Fruit fly (Drosophila melanogaster): Measurements from ENCODE around the gene Hcf.

Hcf gene

DNA sequence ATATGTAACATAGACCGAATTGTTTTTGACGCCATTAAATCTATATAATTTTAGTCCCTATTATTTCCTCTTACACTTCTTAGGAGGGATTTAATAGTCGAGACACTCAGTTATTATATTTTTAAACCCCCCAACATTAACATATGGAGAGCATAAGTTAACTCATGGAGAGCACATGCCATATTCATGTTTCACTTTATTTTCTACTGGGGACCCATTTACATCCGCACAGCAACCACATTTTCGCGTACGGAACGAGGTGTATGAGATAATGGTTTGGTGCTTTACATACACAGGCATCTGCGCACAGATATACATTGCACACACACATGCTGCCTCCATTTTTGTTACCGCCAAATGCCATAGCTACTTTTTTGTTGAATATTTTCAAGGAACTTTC is 51.8 kb downstream of the Hcf start:
- TF ChIP-seq Sin3A (optimal IDR thresholded peaks at IDR 0.05) = no peak
- no peak for TF ChIP-seq psq (optimal IDR thresholded peaks at IDR 0.05)

DNA sequence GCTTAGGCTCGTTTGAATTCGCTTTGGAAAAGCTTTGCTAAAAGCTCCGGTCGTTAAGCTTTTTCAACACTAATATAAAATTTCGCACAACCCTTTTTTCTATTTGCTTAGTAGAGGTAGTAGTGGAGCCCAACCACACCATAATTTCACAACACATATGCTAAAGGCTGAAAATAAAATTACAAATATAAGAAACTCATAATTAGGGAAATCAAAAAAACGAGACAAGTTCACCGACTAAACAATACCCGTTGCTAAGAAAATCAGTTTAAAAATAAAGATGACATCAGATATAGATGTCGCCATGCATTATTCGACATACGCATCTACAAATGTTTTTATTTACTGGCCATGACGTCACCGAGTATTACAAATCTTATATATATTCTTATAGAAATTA is 56.5 kb downstream of the Hcf start:
- TF ChIP-seq psq (optimal IDR thresholded peaks at IDR 0.05) = no peak
- no peak for TF ChIP-seq ttk (optimal IDR thresholded peaks at IDR 0.05)
- no peak for TF ChIP-seq insv (optimal IDR thresholded peaks at IDR 0.05)
- TF ChIP-seq Myc (optimal IDR thresholded peaks at IDR 0.05) = no peak
- TF ChIP-seq h (optimal IDR thresholded peaks at IDR 0.05) = no peak

dm6 chr4:418701-419100 is 59.0 kb downstream of the Hcf start:
- no peak for TF ChIP-seq Sin3A (optimal IDR thresholded peaks at IDR 0.05)
- no peak for TF ChIP-seq psq (optimal IDR thresholded peaks at IDR 0.05)
- no peak for TF ChIP-seq ttk (optimal IDR thresholded peaks at IDR 0.05)
- TF ChIP-seq insv (optimal IDR thresholded peaks at IDR 0.05) = no peak
- TF ChIP-seq Myc (optimal IDR thresholded peaks at IDR 0.05) = no peak
- no peak for TF ChIP-seq h (optimal IDR thresholded peaks at IDR 0.05)

DNA sequence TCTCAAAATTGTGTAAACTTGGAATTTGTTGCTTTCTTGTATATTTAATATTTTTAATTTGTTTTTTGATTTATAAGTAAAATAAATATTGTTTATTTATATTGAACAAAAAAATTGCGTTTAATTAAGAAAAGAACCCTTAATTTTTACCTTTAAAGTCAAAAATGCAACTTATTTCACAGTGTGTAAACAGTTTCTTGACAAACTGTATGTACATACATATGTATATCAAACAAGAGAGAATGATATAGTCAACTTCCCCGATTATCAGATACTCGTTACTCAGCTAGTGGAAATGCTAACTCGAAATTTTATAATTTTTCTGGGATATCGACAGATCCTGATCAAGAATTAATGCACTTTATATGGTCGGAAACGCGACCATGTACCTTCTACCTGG is 61.3 kb downstream of the Hcf start:
- TF ChIP-seq psq (optimal IDR thresholded peaks at IDR 0.05) (no peak), ttk (optimal IDR thresholded peaks at IDR 0.05) (no peak), insv (optimal IDR thresholded peaks at IDR 0.05) (no peak), Sin3A (optimal IDR thresholded peaks at IDR 0.05) (no peak), h (optimal IDR thresholded peaks at IDR 0.05) (no peak), Myc (optimal IDR thresholded peaks at IDR 0.05) (no peak)

- TF ChIP-seq ttk (optimal IDR thresholded peaks at IDR 0.05) (no peak), insv (optimal IDR thresholded peaks at IDR 0.05) (no peak), Sin3A (optimal IDR thresholded peaks at IDR 0.05) (no peak), psq (optimal IDR thresholded peaks at IDR 0.05) (no peak), h (optimal IDR thresholded peaks at IDR 0.05) (no peak), Myc (optimal IDR thresholded peaks at IDR 0.05) (no peak)
Measured at dm6 chr4:421772-422171, 62.0 kb downstream of the Hcf start.

DNA sequence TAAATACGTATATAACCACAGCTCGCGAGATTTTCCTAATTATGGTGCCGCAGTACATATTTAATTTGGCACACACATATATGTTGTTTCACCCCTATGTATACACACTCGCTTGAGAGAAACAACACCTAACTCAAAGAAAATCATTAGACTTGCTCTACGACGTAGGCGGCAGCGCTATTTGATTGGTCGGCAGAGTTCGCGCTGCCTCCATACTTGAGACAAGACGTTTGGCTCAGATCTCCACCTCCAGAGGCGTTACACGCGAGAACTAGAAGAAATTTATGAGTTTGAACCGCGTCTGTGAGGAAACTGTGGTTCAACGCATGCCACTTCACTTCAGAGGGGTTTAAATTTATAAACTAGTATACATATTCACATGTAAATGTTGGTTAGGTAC is 63.6 kb downstream of the Hcf start:
- TF ChIP-seq psq (optimal IDR thresholded peaks at IDR 0.05) = no peak
- no peak for TF ChIP-seq insv (optimal IDR thresholded peaks at IDR 0.05)
- no peak for TF ChIP-seq h (optimal IDR thresholded peaks at IDR 0.05)
- no peak for TF ChIP-seq ttk (optimal IDR thresholded peaks at IDR 0.05)
- no peak for TF ChIP-seq Sin3A (optimal IDR thresholded peaks at IDR 0.05)
- TF ChIP-seq Myc (optimal IDR thresholded peaks at IDR 0.05) = no peak

- TF ChIP-seq psq (optimal IDR thresholded peaks at IDR 0.05) = no peak
- peak; percentile 95 for TF ChIP-seq h (optimal IDR thresholded peaks at IDR 0.05)
Measured at dm6 chr4:424630-425327, 65.0 kb downstream of the Hcf start.
